Worm (Caenorhabditis elegans): ENCODE results near the gene F58F9.3.

The F58F9.3 gene

DNA sequence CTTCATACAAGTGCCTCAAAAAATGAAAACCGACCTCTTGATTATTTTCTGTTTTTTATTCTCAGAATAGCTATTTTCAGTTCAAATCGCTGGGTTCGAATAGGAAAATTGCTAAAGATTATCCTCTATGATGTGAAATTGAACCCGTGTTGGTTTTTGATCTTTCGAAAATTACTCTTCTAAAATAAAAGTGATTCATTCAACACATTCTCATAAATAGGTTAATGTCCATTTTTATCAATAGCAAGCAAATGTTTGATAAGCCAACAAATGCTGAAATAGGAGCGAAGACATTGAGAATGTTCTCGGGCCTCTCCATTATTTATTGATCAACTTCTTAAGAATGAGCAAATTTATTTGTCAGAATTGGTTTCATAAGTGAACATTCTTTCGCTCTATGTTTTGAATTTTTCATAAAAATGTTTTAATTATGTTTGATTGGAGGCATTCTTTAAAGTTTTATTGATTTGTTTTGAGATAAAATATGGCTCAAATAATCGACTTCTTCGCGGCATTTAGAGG is at the start of gene F58F9.3:
Gene F58F9.3 (plus strand): TSS at position 472 of the 522 bp plus-strand sequence.
- TF ChIP-seq flt-1 (GFP tag; IDR thresholded peaks at IDR 0.05) (no peak), tab-1 (GFP tag; IDR thresholded peaks at IDR 0.05) (no peak), klf-2 (GFP tag; conservative IDR thresholded peaks at IDR 0.05) (no peak), ref-1 (GFP tag; conservative IDR thresholded peaks at IDR 0.05) (no peak), cog-1 (tag; optimal IDR thresholded peaks at IDR 0.05) (no peak), ztf-23 (GFP tag; IDR thresholded peaks at IDR 0.05) (no peak), T22C8.4 (GFP tag; IDR thresholded peaks at IDR 0.05) (no peak), med-1 (GFP tag; optimal IDR thresholded peaks at IDR 0.05; ENCODE audit: insufficient read depth) (no peak), ztf-29 (GFP tag; IDR thresholded peaks at IDR 0.05) (no peak)

DNA sequence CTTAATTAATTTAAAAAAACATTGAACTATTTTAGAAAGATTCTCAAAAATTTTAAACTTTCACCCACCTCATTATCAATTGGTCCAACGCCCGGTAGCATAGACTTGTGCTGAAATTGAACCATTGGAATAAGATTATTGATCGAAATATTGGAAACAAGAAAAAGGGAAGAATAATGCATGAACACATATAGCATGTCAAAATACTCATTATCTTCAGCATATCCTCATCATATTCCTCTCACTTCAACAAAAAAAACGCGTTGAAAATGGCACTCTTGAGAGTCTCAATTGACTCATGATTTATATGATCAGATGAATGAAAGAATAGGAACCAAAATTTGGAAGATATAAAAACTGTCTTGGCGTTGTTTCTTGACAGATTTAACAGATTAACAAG is 49.3 kb upstream of the F58F9.3 start, which contains the start of gene unc-77:
Gene unc-77 (minus strand): TSS at position 101 of the 400 bp plus-strand sequence.
- TF ChIP-seq klf-2 (GFP tag; conservative IDR thresholded peaks at IDR 0.05) (no peak), flt-1 (GFP tag; IDR thresholded peaks at IDR 0.05) (no peak), ztf-29 (GFP tag; IDR thresholded peaks at IDR 0.05) (no peak), T22C8.4 (GFP tag; IDR thresholded peaks at IDR 0.05) (no peak), med-1 (GFP tag; optimal IDR thresholded peaks at IDR 0.05; ENCODE audit: insufficient read depth) (no peak), ref-1 (GFP tag; conservative IDR thresholded peaks at IDR 0.05) (no peak), tab-1 (GFP tag; IDR thresholded peaks at IDR 0.05) (no peak), cog-1 (tag; optimal IDR thresholded peaks at IDR 0.05) (no peak), ztf-23 (GFP tag; IDR thresholded peaks at IDR 0.05) (no peak)

DNA sequence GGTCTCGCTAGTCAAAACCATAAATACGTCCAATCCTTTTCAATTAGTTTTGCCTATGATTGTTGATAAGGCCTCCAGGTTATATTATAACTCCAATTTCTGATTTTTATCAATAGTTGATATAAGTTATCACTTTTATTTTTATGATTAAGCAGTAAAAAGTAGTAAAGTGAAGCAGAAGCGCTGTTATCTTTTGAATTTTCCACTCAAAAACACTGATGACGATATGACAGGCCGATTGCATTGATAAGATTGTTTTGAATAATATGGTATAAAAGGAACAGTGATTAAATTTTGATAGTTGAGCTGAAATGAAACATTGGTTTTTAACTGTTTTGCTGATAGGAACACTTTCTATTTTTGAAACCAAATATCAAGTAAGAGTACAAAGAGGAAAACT is 47.5 kb upstream of the F58F9.3 start, which contains the start of gene asp-9:
Gene asp-9 (plus strand): TSS at position 312 of the 400 bp plus-strand sequence.
- TF ChIP-seq T22C8.4 (GFP tag; IDR thresholded peaks at IDR 0.05) (no peak), ztf-23 (GFP tag; IDR thresholded peaks at IDR 0.05) (no peak), ztf-29 (GFP tag; IDR thresholded peaks at IDR 0.05) (no peak), flt-1 (GFP tag; IDR thresholded peaks at IDR 0.05) (no peak), klf-2 (GFP tag; conservative IDR thresholded peaks at IDR 0.05) (no peak), cog-1 (tag; optimal IDR thresholded peaks at IDR 0.05) (no peak), tab-1 (GFP tag; IDR thresholded peaks at IDR 0.05) (no peak), ref-1 (GFP tag; conservative IDR thresholded peaks at IDR 0.05) (no peak), med-1 (GFP tag; optimal IDR thresholded peaks at IDR 0.05; ENCODE audit: insufficient read depth) (no peak)

DNA sequence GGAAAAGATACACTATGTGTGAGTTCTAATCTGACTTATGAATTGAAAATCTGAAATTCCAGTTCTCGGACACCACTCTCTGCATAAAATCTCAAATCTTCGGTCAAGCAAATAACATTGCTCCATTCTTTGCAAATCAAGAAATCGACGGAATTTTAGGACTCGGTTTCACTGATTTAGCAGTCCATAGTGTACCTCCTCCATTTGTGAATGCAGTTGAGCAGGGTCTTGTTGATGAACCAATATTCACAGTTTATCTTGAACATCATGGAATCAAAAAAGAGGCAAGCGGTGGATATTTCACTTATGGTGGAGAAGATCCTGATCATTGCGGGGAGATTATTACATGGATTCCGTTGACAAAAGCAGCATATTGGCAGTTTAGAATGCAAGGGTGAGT is 45.9 kb upstream of the F58F9.3 start:
- TF ChIP-seq tab-1 (GFP tag; IDR thresholded peaks at IDR 0.05) (no peak), T22C8.4 (GFP tag; IDR thresholded peaks at IDR 0.05) (no peak), flt-1 (GFP tag; IDR thresholded peaks at IDR 0.05) (no peak), ref-1 (GFP tag; conservative IDR thresholded peaks at IDR 0.05) (no peak)

DNA sequence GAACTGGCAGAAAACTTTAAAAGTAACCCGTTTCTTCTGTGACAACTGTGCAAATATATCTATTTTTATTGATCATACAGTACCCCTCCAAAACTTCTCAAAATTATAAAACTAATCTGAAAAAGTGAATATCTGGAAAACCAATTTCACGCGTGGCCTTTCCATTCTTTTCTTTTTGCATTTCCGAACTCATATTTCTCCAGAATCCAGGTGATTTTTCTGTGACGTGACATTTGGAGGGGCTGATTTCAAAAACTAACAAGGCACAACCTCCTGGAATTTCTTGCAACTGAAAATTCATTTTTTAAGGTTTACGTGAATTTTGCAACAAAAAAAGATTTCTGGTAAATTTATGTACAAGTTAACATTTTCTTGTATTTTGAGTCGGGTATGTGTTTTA is 32.8 kb upstream of the F58F9.3 start:
- TF ChIP-seq ztf-29 (GFP tag; IDR thresholded peaks at IDR 0.05) (no peak), klf-2 (GFP tag; conservative IDR thresholded peaks at IDR 0.05) (no peak), flt-1 (GFP tag; IDR thresholded peaks at IDR 0.05) (no peak), ref-1 (GFP tag; conservative IDR thresholded peaks at IDR 0.05) (no peak), med-1 (GFP tag; optimal IDR thresholded peaks at IDR 0.05; ENCODE audit: insufficient read depth) (no peak), T22C8.4 (GFP tag; IDR thresholded peaks at IDR 0.05) (no peak), ztf-23 (GFP tag; IDR thresholded peaks at IDR 0.05) (no peak)

DNA sequence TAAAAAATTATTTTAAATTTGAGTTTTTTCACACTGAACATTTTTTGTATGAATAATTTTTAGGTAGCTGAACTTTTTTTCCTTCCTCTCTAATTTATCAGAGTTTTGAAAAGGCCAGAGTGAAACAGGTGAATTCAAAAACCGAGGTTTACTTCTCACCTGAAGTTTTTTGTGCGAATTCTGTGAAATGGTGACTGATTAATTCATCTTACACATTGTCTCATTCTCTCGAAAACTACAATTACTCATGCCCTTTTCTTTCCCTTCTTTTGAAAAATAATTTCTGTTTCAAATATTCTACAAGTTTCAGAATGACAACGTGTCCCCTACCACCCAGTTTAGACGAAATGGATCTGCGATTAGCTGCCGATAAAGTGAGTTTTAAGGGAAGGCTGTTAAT is 31.3 kb upstream of the F58F9.3 start, which contains the start of gene tkr-2:
Gene tkr-2 (plus strand): TSS at position 301 of the 400 bp plus-strand sequence.
- TF ChIP-seq T22C8.4 (GFP tag; IDR thresholded peaks at IDR 0.05) (no peak), ztf-29 (GFP tag; IDR thresholded peaks at IDR 0.05) (no peak), flt-1 (GFP tag; IDR thresholded peaks at IDR 0.05) (no peak)

DNA sequence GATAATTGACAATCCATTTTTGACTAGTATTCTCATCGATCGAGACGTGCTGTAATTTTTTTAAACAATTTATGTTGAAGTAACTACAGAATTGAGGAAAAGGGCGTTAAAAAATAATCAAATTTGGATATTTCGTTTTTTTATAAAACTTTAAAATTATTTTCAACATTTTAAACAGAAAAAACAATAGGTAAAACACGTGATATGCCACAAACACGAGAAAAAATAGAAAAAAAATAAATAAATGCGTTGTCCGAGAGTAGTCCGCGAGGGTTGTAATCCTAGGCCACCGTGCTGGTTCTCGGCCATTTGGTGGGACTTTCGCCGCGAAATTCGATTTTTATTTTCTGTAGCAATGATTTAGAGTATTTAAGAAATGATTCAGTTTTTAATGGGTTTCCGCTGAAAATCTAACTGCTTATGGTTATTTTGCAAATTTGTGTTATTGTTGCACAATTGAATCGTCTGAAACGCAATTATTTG is 26.7 kb upstream of the F58F9.3 start, which contains the start of gene C49A9.10:
Gene C49A9.10 (minus strand): TSS at position 51 of the 483 bp plus-strand sequence.
- TF ChIP-seq ztf-23 (GFP tag; IDR thresholded peaks at IDR 0.05) (peak; percentile 77), flt-1 (GFP tag; IDR thresholded peaks at IDR 0.05) (peak; percentile 85), ref-1 (GFP tag; conservative IDR thresholded peaks at IDR 0.05) (no peak), klf-2 (GFP tag; conservative IDR thresholded peaks at IDR 0.05) (peak; percentile 73), cog-1 (tag; optimal IDR thresholded peaks at IDR 0.05) (peak; percentile 20), med-1 (GFP tag; optimal IDR thresholded peaks at IDR 0.05; ENCODE audit: insufficient read depth) (no peak)

DNA sequence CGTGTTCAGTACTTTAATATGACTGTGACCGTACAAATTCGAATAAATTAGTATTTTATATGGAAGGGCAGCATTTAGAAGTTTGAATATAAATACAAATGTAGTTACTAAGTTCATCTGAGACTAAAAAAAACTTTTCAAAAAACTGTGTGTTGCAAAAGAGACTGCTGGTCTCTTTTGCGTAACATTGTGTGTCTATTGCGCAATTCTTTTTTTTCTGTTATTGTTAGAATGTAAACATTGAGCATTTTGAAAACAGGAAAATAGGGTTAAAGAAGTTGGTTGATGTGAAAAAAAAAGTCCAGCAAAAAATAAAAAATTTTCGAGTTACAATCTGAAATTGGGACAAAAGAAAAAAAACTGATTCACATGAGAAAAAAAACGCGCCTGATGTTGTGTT is 23.7 kb upstream of the F58F9.3 start:
- no peak for TF ChIP-seq flt-1 (GFP tag; IDR thresholded peaks at IDR 0.05)

DNA sequence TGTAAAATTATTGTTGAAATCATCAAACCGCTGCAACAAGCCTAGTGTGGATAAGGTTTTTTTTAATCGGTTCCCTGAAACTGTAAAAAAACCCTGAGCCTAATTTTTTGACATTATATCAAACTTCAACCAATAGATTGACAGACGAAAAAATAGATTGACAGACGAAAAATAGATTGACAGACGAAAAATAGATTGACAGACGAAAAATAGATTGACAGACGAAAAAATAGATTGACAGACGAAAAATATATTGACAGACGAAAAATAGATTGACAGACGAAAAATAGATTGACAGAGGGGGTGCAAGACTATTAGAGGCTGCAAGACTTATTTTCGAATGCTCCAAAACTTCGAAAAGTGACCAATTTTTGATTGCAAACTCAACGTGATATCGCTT is 23.1 kb upstream of the F58F9.3 start:
- TF ChIP-seq klf-2 (GFP tag; conservative IDR thresholded peaks at IDR 0.05) (0 out of 2 replicates have a peak, but pooled peaks have one; percentile 8), ref-1 (GFP tag; conservative IDR thresholded peaks at IDR 0.05) (peak; percentile 49; the same call in 1 of the 2 replicates)

DNA sequence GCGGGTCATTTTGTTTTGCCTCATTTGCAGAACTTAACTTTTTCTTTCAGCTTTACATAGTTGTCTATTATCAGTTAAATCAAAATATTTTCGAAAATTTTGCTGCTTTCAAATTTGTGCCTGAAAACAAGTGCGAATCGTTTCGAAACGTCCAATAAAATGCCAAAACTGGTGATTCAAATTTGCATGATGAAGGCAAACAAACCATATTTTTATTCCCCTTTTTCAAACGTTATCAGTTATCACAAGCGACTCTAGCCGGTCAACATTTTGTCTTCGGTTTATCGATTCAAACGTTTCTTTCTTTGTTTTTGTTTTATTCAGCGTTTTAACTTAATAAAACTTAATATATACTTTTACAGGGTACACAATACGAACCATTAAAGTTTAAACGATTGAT is 22.5 kb upstream of the F58F9.3 start, which contains the start of the genes ugt-24 and C49A9.6:
Gene ugt-24 (minus strand): TSS at position 147 of the 400 bp plus-strand sequence.
Gene C49A9.6 (plus strand): TSS at position 363 of the 400 bp plus-strand sequence.
- TF ChIP-seq med-1 (GFP tag; optimal IDR thresholded peaks at IDR 0.05; ENCODE audit: insufficient read depth) (no peak), cog-1 (tag; optimal IDR thresholded peaks at IDR 0.05) (no peak), flt-1 (GFP tag; IDR thresholded peaks at IDR 0.05) (no peak), ztf-23 (GFP tag; IDR thresholded peaks at IDR 0.05) (no peak)

DNA sequence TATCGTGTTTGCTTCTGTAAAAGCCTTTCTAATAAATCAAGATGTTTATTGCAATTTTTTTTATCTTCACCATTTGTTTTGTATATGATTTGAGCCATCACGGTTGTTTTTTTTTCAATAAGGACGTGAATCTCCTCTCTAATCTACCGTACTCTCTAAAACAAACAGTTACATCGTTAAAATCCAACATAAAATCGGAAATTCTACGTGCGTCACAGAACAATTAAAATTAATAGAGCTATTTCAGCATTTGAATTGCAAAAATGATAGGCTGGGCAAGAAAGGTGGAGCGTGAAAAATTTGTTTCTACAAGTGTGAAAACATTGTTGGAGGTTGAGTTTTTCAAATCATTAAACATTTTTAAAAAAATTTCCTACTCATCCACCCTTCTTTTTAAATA is 19.6 kb upstream of the F58F9.3 start, which contains the start of gene C49A9.5:
Gene C49A9.5 (plus strand): TSS at position 271 of the 400 bp plus-strand sequence.
- TF ChIP-seq cog-1 (tag; optimal IDR thresholded peaks at IDR 0.05) (no peak), med-1 (GFP tag; optimal IDR thresholded peaks at IDR 0.05; ENCODE audit: insufficient read depth) (no peak), klf-2 (GFP tag; conservative IDR thresholded peaks at IDR 0.05) (no peak), ztf-29 (GFP tag; IDR thresholded peaks at IDR 0.05) (no peak), ztf-23 (GFP tag; IDR thresholded peaks at IDR 0.05) (no peak), flt-1 (GFP tag; IDR thresholded peaks at IDR 0.05) (no peak), tab-1 (GFP tag; IDR thresholded peaks at IDR 0.05) (no peak), ref-1 (GFP tag; conservative IDR thresholded peaks at IDR 0.05) (no peak), T22C8.4 (GFP tag; IDR thresholded peaks at IDR 0.05) (no peak)

Data from whole organism, midembryonic.